Worm (Caenorhabditis elegans): ENCODE data around the gene gmap-2.

gmap-2 gene

ce11 chrX:12914209-12914608 is 28.9 kb downstream of the gmap-2 start:
- TF ChIP-seq hmg-1.1 (GFP tag; IDR thresholded peaks at IDR 0.05) (0 out of 2 replicates have a peak, but pooled peaks have one; percentile 10), php-3 (GFP tag; IDR thresholded peaks at IDR 0.05) (no peak), mes-2 (tag; optimal IDR thresholded peaks at IDR 0.05; ENCODE audit: poor library complexity, severe bottlenecking) (no peak), gei-8 (GFP tag; optimal IDR thresholded peaks at IDR 0.05) (no peak), zip-2 (tag; optimal IDR thresholded peaks at IDR 0.05) (no peak), hlh-30 (tag; optimal IDR thresholded peaks at IDR 0.05; ENCODE audit: insufficient read depth) (peak; percentile 78), ZK337.2 (GFP tag; IDR thresholded peaks at IDR 0.05) (no peak), aha-1 (tag) (no peak), D1046.2 (GFP tag; IDR thresholded peaks at IDR 0.05) (no peak), zfp-3 (GFP tag; conservative IDR thresholded peaks at IDR 0.05) (no peak), cey-2 (tag; optimal IDR thresholded peaks at IDR 0.05; ENCODE audit: borderline replicate concordance, insufficient read depth) (no peak), ztf-7 (tag; optimal IDR thresholded peaks at IDR 0.05) (no peak), nhr-6 (tag; optimal IDR thresholded peaks at IDR 0.05) (no peak), ceh-82 (tag; optimal IDR thresholded peaks at IDR 0.05) (no peak), unc-62 (GFP tag; optimal IDR thresholded peaks at IDR 0.05 in 1 of 2) (no peak), unc-62 (tag; optimal IDR thresholded peaks at IDR 0.05) (no peak)

- 0 out of 2 replicates have a peak, but pooled peaks have one; percentile 24 for TF ChIP-seq egl-43 (GFP tag; IDR thresholded peaks at IDR 0.05)
- peak in 1 of 2 experiments; percentile 78 for TF ChIP-seq daf-16 (GFP tag; optimal IDR thresholded peaks at IDR 0.05)
- TF ChIP-seq daf-16 (tag; optimal IDR thresholded peaks at IDR 0.05), result peak; percentile 70
- no peak for TF ChIP-seq ceh-44 (GFP tag; IDR thresholded peaks at IDR 0.05)
- TF ChIP-seq nhr-28 (tag; optimal IDR thresholded peaks at IDR 0.05), result peak; percentile 16
- no peak for TF ChIP-seq lir-3 (tag; optimal IDR thresholded peaks at IDR 0.05)
- TF ChIP-seq dve-1 (tag; optimal IDR thresholded peaks at IDR 0.05; ENCODE audit: insufficient read depth), result peak; percentile 28
- TF ChIP-seq unc-62 (GFP tag; optimal IDR thresholded peaks at IDR 0.05 in 1 of 2), result peak in 1 of 2 experiments; percentile 35
- TF ChIP-seq unc-62 (tag; optimal IDR thresholded peaks at IDR 0.05), result no peak
These were observed 29.5 kb downstream of the gmap-2 start for ce11 chrX:12913398-12914071.

- no peak for TF ChIP-seq fkh-10 (GFP tag; optimal IDR thresholded peaks at IDR 0.05)
- peak in 1 of 2 experiments; percentile 78 for TF ChIP-seq unc-62 (GFP tag; optimal IDR thresholded peaks at IDR 0.05 in 1 of 2)
- TF ChIP-seq unc-62 (tag; optimal IDR thresholded peaks at IDR 0.05), result no peak
- peak in 1 of 2 experiments; percentile 13 for TF ChIP-seq lsy-2 (tag; optimal IDR thresholded peaks at IDR 0.05)
- TF ChIP-seq daf-16 (GFP tag; optimal IDR thresholded peaks at IDR 0.05), result no peak
- TF ChIP-seq daf-16 (tag; optimal IDR thresholded peaks at IDR 0.05), result peak; percentile 14
These were observed 30.6 kb downstream of the gmap-2 start for ce11 chrX:12912435-12912834.

- no peak for TF ChIP-seq Y48G9A.11 (GFP tag; IDR thresholded peaks at IDR 0.05)
- no peak for TF ChIP-seq zfp-3 (GFP tag; conservative IDR thresholded peaks at IDR 0.05)
- peak; percentile 16 for TF ChIP-seq nhr-11 (tag; optimal IDR thresholded peaks at IDR 0.05)
- TF ChIP-seq mdt-29 (GFP tag; IDR thresholded peaks at IDR 0.05), result 0 out of 2 replicates have a peak, but pooled peaks have one; percentile 9
- no peak for TF ChIP-seq daf-16 (GFP tag; optimal IDR thresholded peaks at IDR 0.05)
- peak; percentile 52 for TF ChIP-seq daf-16 (tag; optimal IDR thresholded peaks at IDR 0.05)
- peak; percentile 88 for TF ChIP-seq dmd-6 (GFP tag; IDR thresholded peaks at IDR 0.05)
- TF ChIP-seq pqm-1 (tag; optimal IDR thresholded peaks at IDR 0.05), result peak; percentile 13
- no peak for TF ChIP-seq R02D3.7 (tag; optimal IDR thresholded peaks at IDR 0.05)
- TF ChIP-seq mxl-3 (GFP tag; optimal IDR thresholded peaks at IDR 0.05), result peak; percentile 35
- TF ChIP-seq hif-1 (tag; optimal IDR thresholded peaks at IDR 0.05), result no peak
- no peak for TF ChIP-seq jun-1 (tag; optimal IDR thresholded peaks at IDR 0.05)
- TF ChIP-seq hlh-30 (tag; optimal IDR thresholded peaks at IDR 0.05; ENCODE audit: insufficient read depth), result peak; percentile 89
- peak; percentile 44 for TF ChIP-seq nhr-28 (tag; optimal IDR thresholded peaks at IDR 0.05)
- no peak for TF ChIP-seq duxl-1 (tag; optimal IDR thresholded peaks at IDR 0.05; ENCODE audit: poor library complexity)
- no peak for TF ChIP-seq madf-5 (GFP tag; IDR thresholded peaks at IDR 0.05)
- TF ChIP-seq php-3 (GFP tag; IDR thresholded peaks at IDR 0.05), result peak; percentile 43; the same call in 1 of the 2 replicates
- peak; percentile 25 for TF ChIP-seq mep-1 (tag; optimal IDR thresholded peaks at IDR 0.05)
- TF ChIP-seq tra-1 (GFP tag; IDR thresholded peaks at IDR 0.05), result peak; percentile 9; the same call in 1 of the 2 replicates
- TF ChIP-seq unc-62 (GFP tag; optimal IDR thresholded peaks at IDR 0.05 in 1 of 2), result peak in 1 of 2 experiments; percentile 61
- TF ChIP-seq unc-62 (tag; optimal IDR thresholded peaks at IDR 0.05), result no peak
- TF ChIP-seq hlh-11 (tag; optimal IDR thresholded peaks at IDR 0.05), result peak; percentile 78
- peak in 1 of 2 experiments; percentile 7 for TF ChIP-seq lsy-2 (tag; optimal IDR thresholded peaks at IDR 0.05)
- no peak for TF ChIP-seq F44E2.7 (GFP tag; IDR thresholded peaks at IDR 0.05)
- TF ChIP-seq dpl-1 (GFP tag; optimal IDR thresholded peaks at IDR 0.05), result no peak
- no peak for TF ChIP-seq dmd-9 (GFP tag; IDR thresholded peaks at IDR 0.05)
- TF ChIP-seq dve-1 (tag; optimal IDR thresholded peaks at IDR 0.05; ENCODE audit: insufficient read depth), result peak; percentile 78
These were observed 31.8 kb downstream of the gmap-2 start for ce11 chrX:12911235-12911634.

All from whole organism, L4 larva.